Fruit fly (Drosophila melanogaster) whole organism, prepupa: ENCODE data around the gene CG1647.

ENCODE experiments used
- CG10631 ChIP-seq: fragments of 200-800 bp; sonication (Bioruptor generic); optimal IDR thresholded peaks from 2 replicates; lab custom pipeline; 2016; ENCODE audit warnings: missing biosample characterization, missing genetic modification characterization
- CG10669 ChIP-seq: fragments of 200-800 bp; sonication (Bioruptor generic); optimal IDR thresholded peaks from 3 replicates; lab custom pipeline; 2018; ENCODE audit warnings: missing biosample characterization, mild to moderate bottlenecking, missing genetic modification characterization, moderate library complexity
- CG11294 ChIP-seq: fragments of 200-800 bp; sonication (Bioruptor generic); IDR thresholded peaks from 2 replicates; pipeline ENCODE4 v1.3.6; 2022; ENCODE audit warnings: missing biosample characterization, missing genetic modification characterization
- CG11762 ChIP-seq: fragments of 200-800 bp; sonication (Bioruptor generic); optimal IDR thresholded peaks from 3 replicates; lab custom pipeline; 2016; ENCODE audit warnings: missing biosample characterization, missing genetic modification characterization; ENCODE audit not compliant: insufficient read depth
- CG11902 ChIP-seq: fragments of 200-800 bp; sonication (Bioruptor generic); optimal IDR thresholded peaks from 3 replicates; lab custom pipeline; 2016; ENCODE audit warnings: missing biosample characterization, missing genetic modification characterization
- CG15336 ChIP-seq: fragments of 200-800 bp; sonication (Bioruptor generic); IDR thresholded peaks from 2 replicates; pipeline ENCODE4 v1.3.6; 2022; ENCODE audit warnings: missing biosample characterization, missing genetic modification characterization
- CG1621 ChIP-seq: fragments of 200-800 bp; sonication (Bioruptor generic); optimal IDR thresholded peaks from 3 replicates; lab custom pipeline; 2018; ENCODE audit warnings: missing biosample characterization, mild to moderate bottlenecking, missing genetic modification characterization
- CG3032 ChIP-seq: fragments of 200-800 bp; optimal IDR thresholded peaks from 2 replicates; lab custom pipeline; 2019; ENCODE audit warnings: missing biosample characterization, mild to moderate bottlenecking, missing genetic modification characterization, moderate library complexity
- CG31627 ChIP-seq: fragments of 200-800 bp; sonication (Bioruptor generic); optimal IDR thresholded peaks from 3 replicates; lab custom pipeline; 2016; ENCODE audit warnings: missing biosample characterization, missing genetic modification characterization
- CG32006 ChIP-seq: fragments of 200-800 bp; sonication (Bioruptor generic); optimal IDR thresholded peaks from 3 replicates; lab custom pipeline; 2017; ENCODE audit warnings: missing biosample characterization, mild to moderate bottlenecking, missing genetic modification characterization
- CG34406 ChIP-seq: fragments of 200-800 bp; sonication (Bioruptor generic); optimal IDR thresholded peaks from 3 replicates; lab custom pipeline; 2016; ENCODE audit warnings: missing biosample characterization, missing genetic modification characterization
- CG6163 ChIP-seq: fragments of 200-800 bp; sonication (Bioruptor generic); IDR thresholded peaks from 3 replicates; pipeline ENCODE4 v1.3.6; 2022; ENCODE audit warnings: missing biosample characterization, missing genetic modification characterization
- CG6792 ChIP-seq: fragments of 200-800 bp; sonication (Bioruptor generic); optimal IDR thresholded peaks from 3 replicates; lab custom pipeline; 2016; ENCODE audit warnings: missing biosample characterization, missing genetic modification characterization
- CG6854 ChIP-seq: fragments of 200-800 bp; sonication (Bioruptor generic); optimal IDR thresholded peaks from 2 replicates; lab custom pipeline; 2017; ENCODE audit warnings: missing biosample characterization, mild to moderate bottlenecking, missing genetic modification characterization
- CG8119 ChIP-seq: fragments of 200-800 bp; sonication (Bioruptor generic); IDR thresholded peaks from 3 replicates; pipeline ENCODE4 v1.3.6; 2022; ENCODE audit warnings: missing biosample characterization, missing genetic modification characterization
- CG8319 ChIP-seq: fragments of 200-800 bp; sonication (Bioruptor generic); optimal IDR thresholded peaks from 3 replicates; lab custom pipeline; 2016; ENCODE audit warnings: missing biosample characterization, missing genetic modification characterization
- CG8632 ChIP-seq: fragments of 200-800 bp; sonication (Bioruptor generic); optimal IDR thresholded peaks from 3 replicates; lab custom pipeline; 2016; ENCODE audit warnings: missing biosample characterization, missing genetic modification characterization
- CG9139 ChIP-seq: fragments of 200-800 bp; sonication (Bioruptor generic); optimal IDR thresholded peaks from 3 replicates; lab custom pipeline; 2017; ENCODE audit warnings: missing biosample characterization, mild to moderate bottlenecking, missing genetic modification characterization
- Eip75B ChIP-seq: fragments of 200-800 bp; sonication (Bioruptor generic); optimal IDR thresholded peaks from 3 replicates; lab custom pipeline; 2016; ENCODE audit warnings: missing biosample characterization, missing genetic modification characterization
- Ets21C ChIP-seq: fragments of 200-800 bp; sonication (Bioruptor generic); optimal IDR thresholded peaks from 3 replicates; lab custom pipeline; 2016; ENCODE audit warnings: missing biosample characterization, missing genetic modification characterization
- Ets96B ChIP-seq: fragments of 200-800 bp; optimal IDR thresholded peaks from 2 replicates; lab custom pipeline; 2019; ENCODE audit warnings: missing biosample characterization, mild to moderate bottlenecking, missing genetic modification characterization, moderate library complexity
- Gug ChIP-seq: fragments of 200-800 bp; sonication (Bioruptor generic); IDR thresholded peaks from 2 replicates; pipeline ENCODE4 v1.3.6; 2022; ENCODE audit warnings: missing biosample characterization, missing genetic modification characterization
- Hr39 ChIP-seq: fragments of 200-800 bp; sonication (Bioruptor generic); optimal IDR thresholded peaks from 2 replicates; lab custom pipeline; 2016; ENCODE audit warnings: missing biosample characterization, missing genetic modification characterization
- Hr4 ChIP-seq: fragments of 200-800 bp; sonication (Bioruptor generic); optimal IDR thresholded peaks from 3 replicates; lab custom pipeline; 2016; ENCODE audit warnings: missing biosample characterization, missing genetic modification characterization
- Lpt ChIP-seq: fragments of 200-800 bp; sonication (Bioruptor generic); optimal IDR thresholded peaks from 3 replicates; lab custom pipeline; 2016; ENCODE audit warnings: missing biosample characterization, missing genetic modification characterization
- Smox ChIP-seq: fragments of 200-800 bp; sonication (Bioruptor generic); optimal IDR thresholded peaks from 3 replicates; lab custom pipeline; 2016; ENCODE audit warnings: missing biosample characterization, missing genetic modification characterization
- Sox14 ChIP-seq: fragments of 200-800 bp; sonication (Bioruptor generic); optimal IDR thresholded peaks from 3 replicates; lab custom pipeline; 2016; ENCODE audit warnings: missing biosample characterization, missing genetic modification characterization
- Sox15 ChIP-seq: fragments of 200-800 bp; sonication (Bioruptor generic); optimal IDR thresholded peaks from 3 replicates; lab custom pipeline; 2016; ENCODE audit warnings: missing biosample characterization, missing genetic modification characterization
- cyc ChIP-seq: fragments of 200-800 bp; sonication (Bioruptor generic); optimal IDR thresholded peaks from 3 replicates; lab custom pipeline; 2016; ENCODE audit warnings: missing biosample characterization, missing genetic modification characterization
- esn ChIP-seq: fragments of 200-800 bp; sonication (Bioruptor generic); optimal IDR thresholded peaks from 2 replicates; lab custom pipeline; 2016; ENCODE audit warnings: missing biosample characterization, mild to moderate bottlenecking, missing genetic modification characterization, moderate library complexity
- fd59A ChIP-seq: fragments of 200-800 bp; sonication (Bioruptor generic); optimal IDR thresholded peaks from 2 replicates; lab custom pipeline; 2017; ENCODE audit warnings: missing biosample characterization, mild to moderate bottlenecking, missing genetic modification characterization, missing genetic modification reagents
- fd85E ChIP-seq: fragments of 200-800 bp; sonication (Bioruptor generic); optimal IDR thresholded peaks from 3 replicates; lab custom pipeline; 2016; ENCODE audit warnings: missing biosample characterization, missing genetic modification characterization
- fkh ChIP-seq: fragments of 200-800 bp; sonication (Bioruptor generic); optimal IDR thresholded peaks from 3 replicates; lab custom pipeline; 2017; ENCODE audit warnings: missing biosample characterization, mild to moderate bottlenecking, missing genetic modification characterization, moderate library complexity
- lz ChIP-seq: fragments of 200-800 bp; sonication (Bioruptor generic); optimal IDR thresholded peaks from 3 replicates; lab custom pipeline; 2016; ENCODE audit warnings: missing biosample characterization, missing genetic modification characterization
- pdm3 ChIP-seq: fragments of 200-800 bp; sonication (Bioruptor generic); optimal IDR thresholded peaks from 3 replicates; lab custom pipeline; 2016; ENCODE audit warnings: missing biosample characterization, missing genetic modification characterization
- salr ChIP-seq, 2 experiments: fragments of 200-800 bp; sonication (Bioruptor generic); optimal IDR thresholded peaks; 3 replicates each; lab custom pipeline; 2016 to 2018; ENCODE audit warnings: missing biosample characterization in 2 of 2, missing genetic modification characterization in 2 of 2, mild to moderate bottlenecking in 1 of 2
- ss ChIP-seq, 2 experiments: fragments of 200-800 bp; sonication (Bioruptor generic); optimal IDR thresholded peaks; 2 replicates in 1 of 2; 3 replicates in 1 of 2; lab custom pipeline; 2017 to 2018; ENCODE audit warnings: mild to moderate bottlenecking in 2 of 2, missing biosample characterization in 2 of 2, missing genetic modification characterization in 2 of 2, moderate library complexity in 1 of 2
- svp ChIP-seq: fragments of 200-800 bp; sonication (Bioruptor generic); peaks from one replicate; lab custom pipeline; 2016; ENCODE audit warnings: missing biosample characterization, missing genetic modification characterization
- vri ChIP-seq: fragments of 200-800 bp; sonication (Bioruptor generic); optimal IDR thresholded peaks from 3 replicates; lab custom pipeline; 2016; ENCODE audit warnings: missing biosample characterization, mild to moderate bottlenecking, missing genetic modification characterization

The CG1647 gene

dm6 chr3R:28819555-28820305, at the start of gene CG1647, which contains the start of gene CG1523:
TSS of gene CG1647 (plus strand) at chr3R:28820221.
TSS of gene CG1523 (minus strand) at chr3R:28819668.
- peak; percentile 34; the same call in 1 of the 2 replicates for TF ChIP-seq CG15336 (GFP tag; lab: Robert Waterston, UW)
- no peak for TF ChIP-seq CG6854
- TF ChIP-seq salr (GFP tag; optimal IDR thresholded peaks at IDR 0.05; lab: Kevin White, UChicago) = peak in 1 of 2 experiments; percentile 44
- TF ChIP-seq Lpt (GFP tag; lab: Kevin White, UChicago) = peak; percentile 3
- TF ChIP-seq vri (GFP tag; lab: Kevin White, UChicago) = no peak
- TF ChIP-seq CG10631 = peak; percentile 80
- peak; percentile 69 for TF ChIP-seq fkh (GFP tag; lab: Kevin White, UChicago)
- TF ChIP-seq CG11762 (GFP tag; lab: Kevin White, UChicago) = peak; percentile 57
- TF ChIP-seq Gug (GFP tag; lab: Robert Waterston, UW) = peak; percentile 53
- no peak for TF ChIP-seq svp (GFP tag; lab: Kevin White, UChicago)
- peak; percentile 70; the same call in 2 of the 3 replicates for TF ChIP-seq CG8119 (GFP tag; lab: Robert Waterston, UW)
- TF ChIP-seq CG34406 (GFP tag; lab: Kevin White, UChicago) = peak; percentile 71
- peak; percentile 74 for TF ChIP-seq CG6792 (GFP tag; lab: Kevin White, UChicago)
- no peak for TF ChIP-seq CG10669 (GFP tag; lab: Kevin White, UChicago)
- peak; percentile 40; the same call in 1 of the 2 replicates for TF ChIP-seq CG11294 (GFP tag; lab: Robert Waterston, UW)
- TF ChIP-seq Hr39 (GFP tag; lab: Kevin White, UChicago) = peak; percentile 76
- TF ChIP-seq ss (GFP tag; optimal IDR thresholded peaks at IDR 0.05; lab: Kevin White, UChicago) = no peak
- TF ChIP-seq lz (GFP tag; lab: Kevin White, UChicago) = peak; percentile 69
- peak; percentile 77 for TF ChIP-seq CG3032
- peak; percentile 76 for TF ChIP-seq CG31627 (GFP tag; lab: Kevin White, UChicago)
- peak; percentile 83 for TF ChIP-seq Sox14 (GFP tag; lab: Kevin White, UChicago)
- peak; percentile 70 for TF ChIP-seq CG8632 (GFP tag; lab: Kevin White, UChicago)
- peak; percentile 73 for TF ChIP-seq Hr4 (GFP tag; lab: Kevin White, UChicago)
- TF ChIP-seq CG11902 (GFP tag; lab: Kevin White, UChicago) = no peak
- peak; percentile 66 for TF ChIP-seq Sox15 (GFP tag; lab: Kevin White, UChicago)
- peak; percentile 81 for TF ChIP-seq esn
- TF ChIP-seq Smox (GFP tag; lab: Kevin White, UChicago) = no peak
- TF ChIP-seq CG32006 (GFP tag; lab: Kevin White, UChicago) = peak; percentile 75
- peak; percentile 63; the same call in 2 of the 3 replicates for TF ChIP-seq CG6163
- peak; percentile 57 for TF ChIP-seq fd59A (GFP tag; lab: Kevin White, UChicago)
- TF ChIP-seq Ets96B (tag; lab: Kevin White, UChicago) = peak; percentile 64
- TF ChIP-seq cyc = peak; percentile 51

- no peak for TF ChIP-seq vri (GFP tag; lab: Kevin White, UChicago)
- no peak for TF ChIP-seq Ets21C (GFP tag; lab: Kevin White, UChicago)
- no peak for TF ChIP-seq CG31627 (GFP tag; lab: Kevin White, UChicago)
Observed at dm6 chr3R:28775703-28776102, 44.3 kb upstream of the CG1647 start.

- TF ChIP-seq Ets21C (GFP tag; lab: Kevin White, UChicago) = no peak
- TF ChIP-seq CG9139 (GFP tag; lab: Kevin White, UChicago) = no peak
- no peak for TF ChIP-seq Gug (GFP tag; lab: Robert Waterston, UW)
- no peak for TF ChIP-seq fd85E
- TF ChIP-seq CG6792 (GFP tag; lab: Kevin White, UChicago) = no peak
- no peak for TF ChIP-seq Ets96B (tag; lab: Kevin White, UChicago)
- no peak for TF ChIP-seq cyc
- TF ChIP-seq pdm3 (GFP tag; lab: Kevin White, UChicago) = no peak
- no peak for TF ChIP-seq Sox15 (GFP tag; lab: Kevin White, UChicago)
- TF ChIP-seq CG34406 (GFP tag; lab: Kevin White, UChicago) = no peak
- TF ChIP-seq CG31627 (GFP tag; lab: Kevin White, UChicago) = no peak
- TF ChIP-seq CG8319 (GFP tag; lab: Kevin White, UChicago) = no peak
- TF ChIP-seq Eip75B = no peak
- TF ChIP-seq Sox14 (GFP tag; lab: Kevin White, UChicago) = no peak
- TF ChIP-seq CG1621 (tag; lab: Kevin White, UChicago) = no peak
- no peak for TF ChIP-seq Lpt (GFP tag; lab: Kevin White, UChicago)
- TF ChIP-seq, all 60 proteins: peak for 0
Observed at dm6 chr3R:28789317-28789716, 30.7 kb upstream of the CG1647 start, which contains the start of gene CG34295. TSS of gene CG34295 (plus strand) at chr3R:28789617.
